Fruit fly (Drosophila melanogaster) whole organism, prepupa: Measurements from ENCODE around the gene Txl.

Source experiments
- Blimp-1 ChIP-seq: fragments of 200-800 bp; sonication (Bioruptor generic); optimal IDR thresholded peaks from 3 replicates; lab custom pipeline; 2017; ENCODE audit warnings: missing biosample characterization, missing genetic modification characterization, mild to moderate bottlenecking, moderate library complexity, missing genetic modification reagents
- CG10631 ChIP-seq: fragments of 200-800 bp; sonication (Bioruptor generic); optimal IDR thresholded peaks from 2 replicates; lab custom pipeline; 2016; ENCODE audit warnings: missing biosample characterization, missing genetic modification characterization
- CG11294 ChIP-seq: fragments of 200-800 bp; sonication (Bioruptor generic); IDR thresholded peaks from 2 replicates; pipeline ENCODE4 v1.3.6; 2022; ENCODE audit warnings: missing biosample characterization, missing genetic modification characterization
- CG15336 ChIP-seq: fragments of 200-800 bp; sonication (Bioruptor generic); IDR thresholded peaks from 2 replicates; pipeline ENCODE4 v1.3.6; 2022; ENCODE audit warnings: missing biosample characterization, missing genetic modification characterization
- CG3032 ChIP-seq: fragments of 200-800 bp; optimal IDR thresholded peaks from 2 replicates; lab custom pipeline; 2019; ENCODE audit warnings: missing biosample characterization, mild to moderate bottlenecking, missing genetic modification characterization, moderate library complexity
- CG31627 ChIP-seq: fragments of 200-800 bp; sonication (Bioruptor generic); optimal IDR thresholded peaks from 3 replicates; lab custom pipeline; 2016; ENCODE audit warnings: missing biosample characterization, missing genetic modification characterization
- CG32006 ChIP-seq: fragments of 200-800 bp; sonication (Bioruptor generic); optimal IDR thresholded peaks from 3 replicates; lab custom pipeline; 2017; ENCODE audit warnings: missing biosample characterization, mild to moderate bottlenecking, missing genetic modification characterization
- CG4318 ChIP-seq: fragments of 200-800 bp; sonication (Bioruptor generic); optimal IDR thresholded peaks from 3 replicates; lab custom pipeline; 2017; ENCODE audit warnings: missing biosample characterization, mild to moderate bottlenecking, missing genetic modification characterization
- CG6163 ChIP-seq: fragments of 200-800 bp; sonication (Bioruptor generic); IDR thresholded peaks from 3 replicates; pipeline ENCODE4 v1.3.6; 2022; ENCODE audit warnings: missing biosample characterization, missing genetic modification characterization
- CG6276 ChIP-seq: fragments of 200-800 bp; sonication (Bioruptor generic); optimal IDR thresholded peaks from 2 replicates; lab custom pipeline; 2017; ENCODE audit warnings: missing biosample characterization, mild to moderate bottlenecking, missing genetic modification characterization
- CG6792 ChIP-seq: fragments of 200-800 bp; sonication (Bioruptor generic); optimal IDR thresholded peaks from 3 replicates; lab custom pipeline; 2016; ENCODE audit warnings: missing biosample characterization, missing genetic modification characterization
- CG7368 ChIP-seq: fragments of 200-800 bp; sonication (Bioruptor generic); optimal IDR thresholded peaks from 3 replicates; lab custom pipeline; 2016; ENCODE audit warnings: missing biosample characterization, missing genetic modification characterization
- CG8119 ChIP-seq: fragments of 200-800 bp; sonication (Bioruptor generic); IDR thresholded peaks from 3 replicates; pipeline ENCODE4 v1.3.6; 2022; ENCODE audit warnings: missing biosample characterization, missing genetic modification characterization
- CG9139 ChIP-seq: fragments of 200-800 bp; sonication (Bioruptor generic); optimal IDR thresholded peaks from 3 replicates; lab custom pipeline; 2017; ENCODE audit warnings: missing biosample characterization, mild to moderate bottlenecking, missing genetic modification characterization
- Eip75B ChIP-seq: fragments of 200-800 bp; sonication (Bioruptor generic); optimal IDR thresholded peaks from 3 replicates; lab custom pipeline; 2016; ENCODE audit warnings: missing biosample characterization, missing genetic modification characterization
- Eip93F ChIP-seq: fragments of 200-800 bp; sonication (Bioruptor generic); optimal IDR thresholded peaks from 2 replicates; lab custom pipeline; 2016; ENCODE audit warnings: missing biosample characterization, mild to moderate bottlenecking, missing genetic modification characterization
- Ets21C ChIP-seq: fragments of 200-800 bp; sonication (Bioruptor generic); optimal IDR thresholded peaks from 3 replicates; lab custom pipeline; 2016; ENCODE audit warnings: missing biosample characterization, missing genetic modification characterization
- Ets96B ChIP-seq: fragments of 200-800 bp; optimal IDR thresholded peaks from 2 replicates; lab custom pipeline; 2019; ENCODE audit warnings: missing biosample characterization, mild to moderate bottlenecking, missing genetic modification characterization, moderate library complexity
- Gug ChIP-seq: fragments of 200-800 bp; sonication (Bioruptor generic); IDR thresholded peaks from 2 replicates; pipeline ENCODE4 v1.3.6; 2022; ENCODE audit warnings: missing biosample characterization, missing genetic modification characterization
- OdsH ChIP-seq: fragments of 200-800 bp; sonication (Bioruptor generic); optimal IDR thresholded peaks from 3 replicates; lab custom pipeline; 2016; ENCODE audit warnings: missing biosample characterization, missing genetic modification characterization
- Smox ChIP-seq: fragments of 200-800 bp; sonication (Bioruptor generic); optimal IDR thresholded peaks from 3 replicates; lab custom pipeline; 2016; ENCODE audit warnings: missing biosample characterization, missing genetic modification characterization
- Sox102F ChIP-seq: fragments of 200-800 bp; sonication (Bioruptor generic); optimal IDR thresholded peaks from 2 replicates; lab custom pipeline; 2016; ENCODE audit warnings: missing biosample characterization, mild to moderate bottlenecking, missing genetic modification characterization
- Sox15 ChIP-seq: fragments of 200-800 bp; sonication (Bioruptor generic); optimal IDR thresholded peaks from 3 replicates; lab custom pipeline; 2016; ENCODE audit warnings: missing biosample characterization, missing genetic modification characterization
- cyc ChIP-seq: fragments of 200-800 bp; sonication (Bioruptor generic); optimal IDR thresholded peaks from 3 replicates; lab custom pipeline; 2016; ENCODE audit warnings: missing biosample characterization, missing genetic modification characterization
- dsx ChIP-seq: fragments of 200-800 bp; optimal IDR thresholded peaks from 3 replicates; lab custom pipeline; 2019; ENCODE audit warnings: missing biosample characterization, mild to moderate bottlenecking, missing genetic modification characterization, moderate library complexity; ENCODE audit not compliant: poor library complexity, severe bottlenecking
- eg ChIP-seq: fragments of 200-800 bp; sonication (Bioruptor generic); IDR thresholded peaks from 3 replicates; pipeline ENCODE4 v1.3.6; 2022; ENCODE audit warnings: missing biosample characterization, missing genetic modification characterization
- esn ChIP-seq: fragments of 200-800 bp; sonication (Bioruptor generic); optimal IDR thresholded peaks from 2 replicates; lab custom pipeline; 2016; ENCODE audit warnings: missing biosample characterization, mild to moderate bottlenecking, missing genetic modification characterization, moderate library complexity
- fd85E ChIP-seq: fragments of 200-800 bp; sonication (Bioruptor generic); optimal IDR thresholded peaks from 3 replicates; lab custom pipeline; 2016; ENCODE audit warnings: missing biosample characterization, missing genetic modification characterization
- net ChIP-seq: fragments of 200-800 bp; sonication (Bioruptor generic); optimal IDR thresholded peaks from 3 replicates; lab custom pipeline; 2016; ENCODE audit warnings: missing biosample characterization, missing genetic modification characterization
- salr ChIP-seq, 2 experiments: fragments of 200-800 bp; sonication (Bioruptor generic); optimal IDR thresholded peaks; 3 replicates each; lab custom pipeline; 2016 to 2018; ENCODE audit warnings: missing biosample characterization in 2 of 2, missing genetic modification characterization in 2 of 2, mild to moderate bottlenecking in 1 of 2
- ss ChIP-seq, 2 experiments: fragments of 200-800 bp; sonication (Bioruptor generic); optimal IDR thresholded peaks; 2 replicates in 1 of 2; 3 replicates in 1 of 2; lab custom pipeline; 2017 to 2018; ENCODE audit warnings: mild to moderate bottlenecking in 2 of 2, missing biosample characterization in 2 of 2, missing genetic modification characterization in 2 of 2, moderate library complexity in 1 of 2
- svp ChIP-seq: fragments of 200-800 bp; sonication (Bioruptor generic); peaks from one replicate; lab custom pipeline; 2016; ENCODE audit warnings: missing biosample characterization, missing genetic modification characterization
- topi ChIP-seq: fragments of 200-800 bp; sonication (Bioruptor generic); optimal IDR thresholded peaks from 3 replicates; lab custom pipeline; 2016; ENCODE audit warnings: missing biosample characterization, missing genetic modification characterization

Gene Txl

dm6 chr3L:5770817-5771425, 5.3 kb downstream of the Txl start (continued):
- TF ChIP-seq net (GFP tag; lab: Kevin White, UChicago) (no peak), topi (GFP tag; lab: Kevin White, UChicago) (peak; percentile 89), Ets96B (tag; lab: Kevin White, UChicago) (peak; percentile 82), CG3032 (tag; lab: Kevin White, UChicago) (peak; percentile 82), Gug (GFP tag; lab: Robert Waterston, UW) (peak; percentile 29; the same call in 1 of the 2 replicates), Eip75B (GFP tag; lab: Kevin White, UChicago) (no peak), CG6276 (GFP tag; lab: Kevin White, UChicago) (no peak), Smox (GFP tag; lab: Kevin White, UChicago) (no peak), CG4318 (GFP tag; lab: Kevin White, UChicago) (no peak), svp (peak; percentile 93), CG32006 (GFP tag; lab: Kevin White, UChicago) (peak; percentile 90), CG31627 (GFP tag; lab: Kevin White, UChicago) (peak; percentile 88), esn (GFP tag; lab: Kevin White, UChicago) (peak; percentile 91), eg (GFP tag; lab: Robert Waterston, UW) (peak; percentile 73), OdsH (GFP tag; lab: Kevin White, UChicago) (no peak), CG10631 (peak; percentile 86), Sox102F (GFP tag; lab: Kevin White, UChicago) (no peak), CG6163 (GFP tag; lab: Robert Waterston, UW) (peak; percentile 60; the same call in 2 of the 3 replicates), CG6792 (GFP tag; lab: Kevin White, UChicago) (peak; percentile 85), salr (GFP tag; optimal IDR thresholded peaks at IDR 0.05; lab: Kevin White, UChicago) (peak in 1 of 2 experiments; percentile 74), fd85E (GFP tag; lab: Kevin White, UChicago) (no peak), Blimp-1 (GFP tag; lab: Kevin White, UChicago) (no peak), ss (GFP tag; optimal IDR thresholded peaks at IDR 0.05; lab: Kevin White, UChicago) (no peak), CG7368 (GFP tag; lab: Kevin White, UChicago) (no peak), CG8119 (GFP tag; lab: Robert Waterston, UW) (peak; percentile 82), CG15336 (GFP tag; lab: Robert Waterston, UW) (peak; percentile 74), Sox15 (GFP tag; lab: Kevin White, UChicago) (peak; percentile 63)

DNA sequence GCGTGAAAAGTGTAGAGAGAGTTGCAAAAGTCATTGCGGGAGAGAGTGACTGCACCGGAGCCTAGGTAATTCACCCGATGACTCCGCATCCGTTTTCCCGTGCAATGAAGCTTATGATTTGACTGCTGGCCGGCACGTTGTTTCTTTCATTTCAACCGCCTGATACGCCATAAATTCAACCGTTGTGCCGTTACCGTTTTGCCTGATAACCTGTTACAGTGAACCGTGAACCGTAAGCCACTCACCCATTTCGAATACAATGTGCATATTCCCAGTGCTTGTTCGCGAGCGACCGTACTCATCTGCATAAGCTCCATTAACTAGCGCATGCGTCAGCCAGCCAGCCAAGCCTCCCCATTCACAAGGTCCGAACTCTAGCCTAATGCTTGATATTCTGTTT, 9.1 kb downstream of the Txl start:
- TF ChIP-seq dsx (GFP tag; lab: Kevin White, UChicago) (no peak), svp (peak; percentile 98)

DNA sequence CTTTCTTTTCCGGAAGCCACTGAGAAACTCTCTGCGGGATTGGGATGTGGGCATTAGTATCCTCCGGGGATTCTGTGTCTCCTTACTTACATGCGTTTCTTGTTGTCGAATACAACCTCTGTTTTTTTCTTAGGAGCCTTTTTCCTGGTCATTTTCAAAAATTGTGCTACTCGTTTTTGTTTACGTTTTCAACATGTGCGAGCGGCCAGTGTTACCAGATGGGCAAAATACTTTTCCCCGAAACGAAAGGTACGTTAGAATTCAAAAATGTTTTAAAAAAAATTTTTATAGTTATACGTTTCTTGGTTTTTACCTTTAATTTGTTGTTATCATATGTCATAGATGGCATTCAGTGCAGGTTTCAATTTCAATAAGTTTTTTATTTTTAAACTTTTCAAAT, 11.5 kb downstream of the Txl start, which contains the start of gene vito:
Gene vito (minus strand): TSS at position 220 of the 400 bp plus-strand sequence.
- TF ChIP-seq cyc (no peak), Eip93F (GFP tag; lab: Kevin White, UChicago) (no peak), Ets21C (GFP tag; lab: Kevin White, UChicago) (no peak), CG11294 (no peak), CG9139 (GFP tag; lab: Kevin White, UChicago) (no peak), CG31627 (GFP tag; lab: Kevin White, UChicago) (no peak)
